Worm (Caenorhabditis elegans) whole organism, late embryonic: ENCODE data around the gene rexd-1.

Source experiments
- C38D4.7 ChIP-seq: fragments of 200-800 bp; sonication (Bioruptor generic); optimal IDR thresholded peaks from 2 replicates; lab custom pipeline; 2018; ENCODE audit warnings: mild to moderate bottlenecking, missing genetic modification characterization, moderate library complexity, missing compliant biosample characterization
- F13H6.1 ChIP-seq: sonication (generic microtip); optimal IDR thresholded peaks from 2 replicates; lab custom pipeline; 2016; ENCODE audit warnings: missing genetic modification characterization, missing compliant biosample characterization
- K02D7.2 ChIP-seq: sonication (generic microtip); optimal IDR thresholded peaks from 2 replicates; lab custom pipeline; 2017; ENCODE audit warnings: mild to moderate bottlenecking, missing genetic modification characterization, missing compliant biosample characterization
- K09A11.1 ChIP-seq: sonication (generic microtip); optimal IDR thresholded peaks from 2 replicates; lab custom pipeline; 2017; ENCODE audit warnings: antibody characterized with exemption, mild to moderate bottlenecking, missing genetic modification characterization, missing compliant biosample characterization; ENCODE audit not compliant: insufficient read depth
- T23F11.4 ChIP-seq: fragments of 200-800 bp; sonication (Bioruptor generic); optimal IDR thresholded peaks from 2 replicates; lab custom pipeline; 2018; ENCODE audit warnings: mild to moderate bottlenecking, missing genetic modification characterization, missing compliant biosample characterization
- Y22D7AL.16 ChIP-seq: sonication (generic microtip); optimal IDR thresholded peaks from 2 replicates; lab custom pipeline; 2016; ENCODE audit warnings: missing genetic modification characterization, missing compliant biosample characterization
- ama-1 ChIP-seq: fragments of 150-350 bp; optimal IDR thresholded peaks from 2 replicates; lab custom pipeline; 2014
- ceh-14 ChIP-seq: sonication (generic microtip); optimal IDR thresholded peaks from 2 replicates; lab custom pipeline; 2016; ENCODE audit warnings: missing genotype, missing genetic modification characterization, missing compliant biosample characterization
- ceh-18 ChIP-seq: sonication (generic microtip); optimal IDR thresholded peaks from 2 replicates; lab custom pipeline; 2016; ENCODE audit warnings: missing genetic modification characterization, missing compliant biosample characterization
- ceh-19 ChIP-seq: fragments of 200-800 bp; sonication (Bioruptor generic); optimal IDR thresholded peaks from 2 replicates; lab custom pipeline; 2018; ENCODE audit warnings: mild to moderate bottlenecking, missing genetic modification characterization, missing compliant biosample characterization
- ceh-2 ChIP-seq: sonication (generic microtip); optimal IDR thresholded peaks from 2 replicates; lab custom pipeline; 2016; ENCODE audit warnings: missing genotype, missing genetic modification characterization, missing compliant biosample characterization
- ceh-22 ChIP-seq: sonication (generic microtip); optimal IDR thresholded peaks from 2 replicates; lab custom pipeline; 2017; ENCODE audit warnings: missing biosample characterization, missing genetic modification characterization
- ceh-24 ChIP-seq: sonication (generic microtip); optimal IDR thresholded peaks from 2 replicates; lab custom pipeline; 2016; ENCODE audit warnings: mild to moderate bottlenecking, missing genetic modification characterization, missing compliant biosample characterization
- ceh-30 ChIP-seq: fragments of 150-350 bp; optimal IDR thresholded peaks from 2 replicates; lab custom pipeline; 2014; ENCODE audit warnings: missing biosample characterization, missing genetic modification characterization
- ceh-45 ChIP-seq: fragments of 200-800 bp; sonication (Bioruptor generic); IDR thresholded peaks from 2 replicates; pipeline ENCODE4 v1.3.6; 2022; ENCODE audit warnings: missing genetic modification reagents, missing genetic modification characterization, missing compliant biosample characterization
- ceh-48 ChIP-seq: sonication (generic microtip); optimal IDR thresholded peaks from 2 replicates; lab custom pipeline; 2016; ENCODE audit warnings: missing genetic modification characterization, inconsistent platforms, missing compliant biosample characterization
- ceh-6 ChIP-seq: fragments of 200-800 bp; sonication (Bioruptor generic); optimal IDR thresholded peaks from 2 replicates; lab custom pipeline; 2018; ENCODE audit warnings: mild to moderate bottlenecking, missing genetic modification characterization, missing compliant biosample characterization
- ceh-9 ChIP-seq: sonication (generic microtip); optimal IDR thresholded peaks from 2 replicates; lab custom pipeline; 2016; ENCODE audit warnings: mild to moderate bottlenecking, missing genetic modification characterization, inconsistent platforms, missing compliant biosample characterization
- che-1 ChIP-seq: sonication (generic microtip); optimal IDR thresholded peaks from 2 replicates; lab custom pipeline; 2016; ENCODE audit warnings: mild to moderate bottlenecking, missing genetic modification characterization, missing compliant biosample characterization
- dmd-4 ChIP-seq: sonication (generic microtip); optimal IDR thresholded peaks from 2 replicates; lab custom pipeline; 2016; ENCODE audit warnings: borderline replicate concordance, missing genetic modification characterization, missing compliant biosample characterization
- elt-2 ChIP-seq: sonication (generic microtip); optimal IDR thresholded peaks from 2 replicates; lab custom pipeline; 2016; ENCODE audit warnings: missing genetic modification reagents, missing genetic modification characterization, missing compliant biosample characterization
- elt-4 ChIP-seq: sonication (generic microtip); optimal IDR thresholded peaks from 2 replicates; lab custom pipeline; 2016; ENCODE audit warnings: missing genetic modification characterization, missing compliant biosample characterization
- ets-4 ChIP-seq: sonication (generic microtip); optimal IDR thresholded peaks from 2 replicates; lab custom pipeline; 2016; ENCODE audit warnings: missing genetic modification characterization, missing compliant biosample characterization
- eyg-1 ChIP-seq: sonication (generic microtip); optimal IDR thresholded peaks from 2 replicates; lab custom pipeline; 2016; ENCODE audit warnings: missing genotype, missing genetic modification characterization, missing compliant biosample characterization
- fkh-10 ChIP-seq: fragments of 150-350 bp; optimal IDR thresholded peaks from 2 replicates; lab custom pipeline; 2014; ENCODE audit warnings: missing biosample characterization, missing genetic modification reagents, missing genetic modification characterization
- gmeb-2 ChIP-seq: sonication (generic microtip); optimal IDR thresholded peaks from 2 replicates; lab custom pipeline; 2016; ENCODE audit warnings: missing genetic modification characterization, inconsistent platforms, missing compliant biosample characterization
- hlh-15 ChIP-seq: sonication (generic microtip); optimal IDR thresholded peaks from 2 replicates; lab custom pipeline; 2016; ENCODE audit warnings: missing genetic modification characterization, missing compliant biosample characterization
- hlh-30 ChIP-seq: sonication (generic microtip); optimal IDR thresholded peaks from 2 replicates; lab custom pipeline; 2017; ENCODE audit warnings: antibody characterized with exemption, missing genetic modification characterization, missing compliant biosample characterization; ENCODE audit not compliant: insufficient read depth
- hlh-6 ChIP-seq: sonication (generic microtip); optimal IDR thresholded peaks from 2 replicates; lab custom pipeline; 2016; ENCODE audit warnings: missing genotype, missing genetic modification characterization, missing compliant biosample characterization
- lim-6 ChIP-seq: sonication (generic microtip); optimal IDR thresholded peaks from 2 replicates; lab custom pipeline; 2016; ENCODE audit warnings: missing genetic modification characterization, missing compliant biosample characterization
- madf-2 ChIP-seq: sonication (generic microtip); optimal IDR thresholded peaks from 2 replicates; lab custom pipeline; 2017; ENCODE audit warnings: missing genetic modification characterization, missing compliant biosample characterization
- mec-3 ChIP-seq: sonication (generic microtip); optimal IDR thresholded peaks from 2 replicates; lab custom pipeline; 2016; ENCODE audit warnings: borderline replicate concordance, missing genetic modification characterization, missing compliant biosample characterization
- nfya-1 ChIP-seq: sonication (generic microtip); optimal IDR thresholded peaks from 2 replicates; lab custom pipeline; 2017; ENCODE audit warnings: missing genetic modification characterization, mild to moderate bottlenecking, missing compliant biosample characterization, antibody characterized with exemption, moderate library complexity
- nhr-11 ChIP-seq: fragments of 150-350 bp; optimal IDR thresholded peaks from 2 replicates; lab custom pipeline; 2014; ENCODE audit warnings: missing biosample characterization, missing genetic modification characterization
- nhr-232 ChIP-seq: sonication (generic microtip); optimal IDR thresholded peaks from 2 replicates; lab custom pipeline; 2016; ENCODE audit warnings: missing genetic modification characterization, missing compliant biosample characterization
- npax-4 ChIP-seq: sonication (generic microtip); optimal IDR thresholded peaks from 2 replicates; lab custom pipeline; 2016; ENCODE audit warnings: missing genetic modification characterization, missing compliant biosample characterization
- odd-2 ChIP-seq: sonication (generic microtip); optimal IDR thresholded peaks from 2 replicates; lab custom pipeline; 2017; ENCODE audit warnings: antibody characterized with exemption, mild to moderate bottlenecking, missing genetic modification characterization, missing compliant biosample characterization
- pag-3 ChIP-seq: sonication (generic microtip); optimal IDR thresholded peaks from 2 replicates; lab custom pipeline; 2016; ENCODE audit warnings: missing compliant biosample characterization, missing genetic modification characterization, borderline replicate concordance
- pax-1 ChIP-seq: fragments of 150-350 bp; optimal IDR thresholded peaks from 2 replicates; lab custom pipeline; 2014; ENCODE audit warnings: missing biosample characterization, missing genetic modification characterization
- pha-2 ChIP-seq: sonication (generic microtip); optimal IDR thresholded peaks from 2 replicates; lab custom pipeline; 2017; ENCODE audit warnings: mild to moderate bottlenecking, missing genetic modification characterization, missing compliant biosample characterization
- pros-1 ChIP-seq: fragments of 150-350 bp; optimal IDR thresholded peaks from 2 replicates; lab custom pipeline; 2014; ENCODE audit warnings: missing biosample characterization, missing genetic modification reagents, missing genetic modification characterization
- ref-2 ChIP-seq: sonication (generic microtip); optimal IDR thresholded peaks from 2 replicates; lab custom pipeline; 2016; ENCODE audit warnings: missing genetic modification characterization, missing compliant biosample characterization
- rnt-1 ChIP-seq: sonication (generic microtip); optimal IDR thresholded peaks from 2 replicates; lab custom pipeline; 2016; ENCODE audit warnings: missing genetic modification characterization, missing compliant biosample characterization
- sdc-2 ChIP-seq: sonication (generic microtip); optimal IDR thresholded peaks from 2 replicates; lab custom pipeline; 2016; ENCODE audit warnings: missing genotype, missing genetic modification characterization, missing compliant biosample characterization
- sox-4 ChIP-seq: sonication (generic microtip); optimal IDR thresholded peaks from 2 replicates; lab custom pipeline; 2017; ENCODE audit warnings: mild to moderate bottlenecking, missing genetic modification characterization, inconsistent platforms, missing compliant biosample characterization
- syd-9 ChIP-seq: sonication (generic microtip); optimal IDR thresholded peaks from 2 replicates; lab custom pipeline; 2016; ENCODE audit warnings: mild to moderate bottlenecking, missing genetic modification characterization, moderate library complexity, missing compliant biosample characterization
- tbx-7 ChIP-seq: sonication (generic microtip); optimal IDR thresholded peaks from 2 replicates; lab custom pipeline; 2016; ENCODE audit warnings: missing genotype, missing genetic modification characterization, missing compliant biosample characterization
- ttx-3 ChIP-seq: sonication (generic microtip); optimal IDR thresholded peaks from 2 replicates; lab custom pipeline; 2016; ENCODE audit warnings: missing genetic modification reagents, missing genetic modification characterization, missing compliant biosample characterization
- unc-3 ChIP-seq, 2 experiments: fragments of 200-800 bp in 1 of 2; sonication (Bioruptor generic) in 1 of 2; sonication (generic microtip) in 1 of 2; conservative IDR thresholded peaks in 1 of 2; optimal IDR thresholded peaks in 1 of 2; 2 replicates each; pipeline versions ENCODE4 v1.3.6 to Lab custom; 2016 to 2022; ENCODE audit warnings: missing compliant biosample characterization in 2 of 2, missing genetic modification characterization in 2 of 2, missing genetic modification reagents in 1 of 2
- unc-42 ChIP-seq: sonication (generic microtip); optimal IDR thresholded peaks from 2 replicates; lab custom pipeline; 2016; ENCODE audit warnings: missing genotype, missing genetic modification characterization, missing compliant biosample characterization
- unc-55 ChIP-seq: sonication (generic microtip); optimal IDR thresholded peaks from 2 replicates; lab custom pipeline; 2017; ENCODE audit warnings: missing biosample characterization, missing genetic modification reagents, missing genetic modification characterization
- zip-5 ChIP-seq: sonication (generic microtip); optimal IDR thresholded peaks from 2 replicates; lab custom pipeline; 2016; ENCODE audit warnings: missing genetic modification characterization, missing compliant biosample characterization
- ztf-16 ChIP-seq: sonication (generic microtip); optimal IDR thresholded peaks from 2 replicates; lab custom pipeline; 2017; ENCODE audit warnings: missing genetic modification characterization, missing compliant biosample characterization

rexd-1 gene

DNA sequence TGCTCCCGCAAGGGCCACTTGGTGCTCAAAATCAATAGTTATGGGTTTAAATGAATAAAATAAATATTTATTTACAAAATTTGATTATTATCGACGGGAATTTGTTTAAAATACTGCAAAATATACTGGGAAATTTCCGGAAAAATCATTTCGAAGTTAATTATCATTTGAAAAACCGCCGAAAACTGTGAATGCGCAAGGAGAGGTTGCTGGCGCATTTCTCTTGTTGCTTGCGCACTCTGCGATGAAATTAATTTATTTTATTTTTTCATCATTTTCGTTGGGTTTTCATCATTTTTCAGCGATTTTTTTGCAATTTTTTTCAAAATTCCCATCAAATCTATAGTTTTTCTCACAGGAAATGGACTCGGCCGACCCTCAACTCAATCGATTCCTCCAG is 25.2 kb downstream of the rexd-1 start, which contains the start of gene ddp-1:
Gene ddp-1 (plus strand): TSS at position 357 of the 400 bp plus-strand sequence.
- TF ChIP-seq ama-1 (lab: Kevin White, UChicago) (no peak), unc-42 (peak; percentile 93), pax-1 (tag; lab: Kevin White, UChicago) (no peak), nhr-232 (tag; lab: Kevin White, UChicago) (no peak), pros-1 (tag; lab: Kevin White, UChicago) (no peak), fkh-10 (GFP tag; lab: Kevin White, UChicago) (peak; percentile 40), K09A11.1 (tag; lab: Kevin White, UChicago) (peak; percentile 71), syd-9 (tag; lab: Kevin White, UChicago) (no peak), ceh-48 (tag; lab: Kevin White, UChicago) (peak; percentile 60), sdc-2 (peak; percentile 28), rnt-1 (tag; lab: Kevin White, UChicago) (peak; percentile 52), pag-3 (tag; lab: Kevin White, UChicago) (no peak), hlh-6 (tag; lab: Kevin White, UChicago) (no peak), nhr-11 (tag; lab: Kevin White, UChicago) (no peak), T23F11.4 (GFP tag; lab: Kevin White, UChicago) (peak; percentile 74), che-1 (tag; lab: Kevin White, UChicago) (peak; percentile 78), nfya-1 (tag; lab: Kevin White, UChicago) (peak; percentile 85), unc-55 (no peak), gmeb-2 (tag; lab: Kevin White, UChicago) (peak; percentile 82), ets-4 (peak; percentile 75), eyg-1 (tag; lab: Kevin White, UChicago) (peak; percentile 26), ceh-6 (GFP tag; lab: Kevin White, UChicago) (peak; percentile 39), dmd-4 (tag; lab: Kevin White, UChicago) (no peak), K02D7.2 (tag; lab: Kevin White, UChicago) (peak; percentile 56), ztf-16 (peak; percentile 80), ceh-18 (tag; lab: Kevin White, UChicago) (peak; percentile 59), ceh-2 (tag; lab: Kevin White, UChicago) (peak; percentile 65), ceh-24 (tag; lab: Kevin White, UChicago) (peak; percentile 61), elt-2 (tag; lab: Kevin White, UChicago) (peak; percentile 86), zip-5 (tag; lab: Kevin White, UChicago) (peak; percentile 7), ceh-45 (GFP tag; lab: Robert Waterston, UW) (peak; percentile 71; the same call in 1 of the 2 replicates), ceh-19 (GFP tag; lab: Kevin White, UChicago) (peak; percentile 69), sox-4 (tag; lab: Kevin White, UChicago) (peak; percentile 71), hlh-30 (tag; lab: Kevin White, UChicago) (no peak), hlh-15 (peak; percentile 59), lim-6 (tag; lab: Kevin White, UChicago) (peak; percentile 15), npax-4 (tag; lab: Kevin White, UChicago) (peak; percentile 55), C38D4.7 (peak; percentile 68), ceh-14 (peak; percentile 94), F13H6.1 (tag; lab: Kevin White, UChicago) (peak; percentile 25), ceh-22 (tag; lab: Kevin White, UChicago) (no peak), ceh-9 (tag; lab: Kevin White, UChicago) (no peak), unc-3 (GFP tag; conservative IDR thresholded peaks at IDR 0.05; lab: Robert Waterston, UW) (peak; percentile 81), unc-3 (tag; optimal IDR thresholded peaks at IDR 0.05; lab: Kevin White, UChicago) (peak; percentile 51), odd-2 (no peak), Y22D7AL.16 (tag; lab: Kevin White, UChicago) (peak; percentile 68), tbx-7 (tag; lab: Kevin White, UChicago) (no peak), ttx-3 (tag; lab: Kevin White, UChicago) (peak; percentile 77), ceh-30 (tag; lab: Kevin White, UChicago) (no peak), madf-2 (peak; percentile 78), mec-3 (no peak), elt-4 (tag; lab: Kevin White, UChicago) (no peak), pha-2 (tag; lab: Kevin White, UChicago) (peak; percentile 58), ref-2 (tag; lab: Kevin White, UChicago) (peak; percentile 75)
